Fruit fly (Drosophila melanogaster) whole organism, wandering third instar larva: ENCODE measurements around the gene CG32069.

Experiments used
- Hr83 ChIP-seq: fragments of 200-300 bp; sonication (Bioruptor generic); optimal IDR thresholded peaks from 2 replicates; lab custom pipeline; 2016; ENCODE audit warnings: missing biosample characterization, mild to moderate bottlenecking, missing genetic modification characterization, moderate library complexity; ENCODE audit not compliant: poor library complexity, severe bottlenecking
- br ChIP-seq: fragments of 200-800 bp; sonication (Bioruptor generic); optimal IDR thresholded peaks from 2 replicates; lab custom pipeline; 2016; ENCODE audit warnings: missing biosample characterization, missing genetic modification characterization
- lola ChIP-seq: fragments of >200 bp; optimal IDR thresholded peaks from 2 replicates; lab custom pipeline; 2017; ENCODE audit warnings: missing biosample characterization, missing genetic modification characterization
- pan ChIP-seq: fragments of >200 bp; optimal IDR thresholded peaks from 2 replicates; lab custom pipeline; 2017

DNA sequence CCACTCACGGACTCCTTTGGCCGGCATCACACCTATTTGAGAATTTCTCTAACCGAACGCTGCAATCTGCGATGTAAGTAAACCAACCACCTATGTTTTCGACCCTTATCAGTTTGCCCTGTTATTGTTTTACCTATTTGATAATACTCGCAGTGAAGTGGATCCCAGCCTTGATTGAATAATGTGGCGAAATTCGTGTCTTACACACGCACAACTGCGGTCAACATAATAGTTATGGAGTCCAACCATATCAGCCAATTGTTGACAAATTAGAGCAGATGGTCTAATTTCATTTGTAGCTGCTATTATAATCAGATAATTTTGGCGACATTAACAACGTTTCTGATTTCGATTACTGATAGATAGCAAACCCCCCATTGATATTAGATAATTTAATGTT is 8.6 kb upstream of the CG32069 start:
- TF ChIP-seq lola (GFP tag; lab: Kevin White, UChicago) (no peak), pan (lab: Kevin White, UChicago) (no peak), br (no peak), Hr83 (GFP tag; lab: Kevin White, UChicago) (no peak)
